Worm (Caenorhabditis elegans): ENCODE results near the gene cnc-11.

The cnc-11 gene

ce11 chrV:1450160-1450559 is 8.0 kb downstream of the cnc-11 start, which contains the start of gene cnc-2:
TSS of gene cnc-2 (minus strand) at chrV:1450183.
- no peak for TF ChIP-seq scrt-1 (GFP tag; IDR thresholded peaks at IDR 0.05)
- no peak for TF ChIP-seq tra-4 (tag; optimal IDR thresholded peaks at IDR 0.05)
- no peak for TF ChIP-seq sea-1 (GFP tag; conservative IDR thresholded peaks at IDR 0.05)
- TF ChIP-seq pes-1 (GFP tag; IDR thresholded peaks at IDR 0.05) = no peak
- no peak for TF ChIP-seq ets-7 (tag; optimal IDR thresholded peaks at IDR 0.05)
- TF ChIP-seq tbx-11 (GFP tag; IDR thresholded peaks at IDR 0.05) = no peak
- TF ChIP-seq ama-1 (optimal IDR thresholded peaks at IDR 0.05) = no peak
- no peak for TF ChIP-seq hmg-4 (GFP tag; optimal IDR thresholded peaks at IDR 0.05)
- no peak for TF ChIP-seq B0310.2 (tag; optimal IDR thresholded peaks at IDR 0.05)
- no peak for TF ChIP-seq ceh-36 (tag; optimal IDR thresholded peaks at IDR 0.05)
- TF ChIP-seq F13C5.2 (tag; optimal IDR thresholded peaks at IDR 0.05) = no peak
- no peak for TF ChIP-seq tbx-37 (GFP tag; conservative IDR thresholded peaks at IDR 0.05)
- no peak for TF ChIP-seq aly-1 (tag; optimal IDR thresholded peaks at IDR 0.05)
- TF ChIP-seq hmbx-1 (tag; optimal IDR thresholded peaks at IDR 0.05) = no peak
- no peak for TF ChIP-seq flt-1 (GFP tag; IDR thresholded peaks at IDR 0.05)

DNA sequence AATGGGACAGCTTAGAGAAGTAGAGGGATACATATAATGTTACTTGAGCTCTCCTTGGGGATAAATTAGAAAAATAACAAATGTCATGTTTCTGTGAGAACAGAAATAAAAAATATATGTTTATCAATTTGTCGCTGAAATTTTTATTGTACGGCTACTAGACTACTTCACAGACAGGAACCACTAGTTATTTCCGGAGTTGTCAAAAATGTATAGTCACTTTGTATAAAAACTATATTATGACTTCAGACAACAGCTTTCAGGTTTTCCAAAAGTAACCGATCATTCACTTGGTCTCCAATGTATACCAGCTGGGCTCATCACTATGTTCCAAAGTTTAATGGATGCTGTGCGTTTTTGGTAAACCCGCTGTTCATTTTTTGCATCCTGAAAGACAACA is 9.2 kb downstream of the cnc-11 start, which contains the start of gene srj-23:
Gene srj-23, plus strand, starts transcription at position 301 of the 400 bp plus-strand sequence.
- no peak for TF ChIP-seq flt-1 (GFP tag; IDR thresholded peaks at IDR 0.05)
- TF ChIP-seq ceh-13 (GFP tag; optimal IDR thresholded peaks at IDR 0.05) = no peak
- TF ChIP-seq tbx-37 (GFP tag; conservative IDR thresholded peaks at IDR 0.05) = no peak
- TF ChIP-seq tbx-11 (GFP tag; IDR thresholded peaks at IDR 0.05) = no peak
- TF ChIP-seq ceh-36 (tag; optimal IDR thresholded peaks at IDR 0.05) = no peak
- TF ChIP-seq hnd-1 (tag; optimal IDR thresholded peaks at IDR 0.05) = no peak
- no peak for TF ChIP-seq B0310.2 (tag; optimal IDR thresholded peaks at IDR 0.05)
- no peak for TF ChIP-seq hmbx-1 (tag; optimal IDR thresholded peaks at IDR 0.05)
- no peak for TF ChIP-seq ama-1 (optimal IDR thresholded peaks at IDR 0.05)
- TF ChIP-seq aly-1 (tag; optimal IDR thresholded peaks at IDR 0.05) = no peak
- no peak for TF ChIP-seq sea-1 (GFP tag; conservative IDR thresholded peaks at IDR 0.05)
- TF ChIP-seq pes-1 (GFP tag; IDR thresholded peaks at IDR 0.05) = no peak
- no peak for TF ChIP-seq hmg-4 (GFP tag; optimal IDR thresholded peaks at IDR 0.05)
- TF ChIP-seq ets-7 (tag; optimal IDR thresholded peaks at IDR 0.05) = no peak
- TF ChIP-seq tra-4 (tag; optimal IDR thresholded peaks at IDR 0.05) = no peak
- TF ChIP-seq scrt-1 (GFP tag; IDR thresholded peaks at IDR 0.05) = no peak
- no peak for TF ChIP-seq F13C5.2 (tag; optimal IDR thresholded peaks at IDR 0.05)

ce11 chrV:1454762-1455161 is 12.6 kb downstream of the cnc-11 start, which contains the start of gene chil-14:
TSS of gene chil-14 (plus strand) at chrV:1455062.
- TF ChIP-seq aly-1 (tag; optimal IDR thresholded peaks at IDR 0.05) (no peak), flt-1 (GFP tag; IDR thresholded peaks at IDR 0.05) (no peak), hmg-4 (GFP tag; optimal IDR thresholded peaks at IDR 0.05) (no peak), scrt-1 (GFP tag; IDR thresholded peaks at IDR 0.05) (no peak), ets-7 (tag; optimal IDR thresholded peaks at IDR 0.05) (no peak), B0310.2 (tag; optimal IDR thresholded peaks at IDR 0.05) (no peak)

- no peak for TF ChIP-seq B0310.2 (tag; optimal IDR thresholded peaks at IDR 0.05)
- TF ChIP-seq ceh-36 (tag; optimal IDR thresholded peaks at IDR 0.05) = no peak
- TF ChIP-seq flt-1 (GFP tag; IDR thresholded peaks at IDR 0.05) = no peak
- TF ChIP-seq tbx-37 (GFP tag; conservative IDR thresholded peaks at IDR 0.05) = no peak
- TF ChIP-seq pes-1 (GFP tag; IDR thresholded peaks at IDR 0.05) = no peak
- no peak for TF ChIP-seq F13C5.2 (tag; optimal IDR thresholded peaks at IDR 0.05)
- no peak for TF ChIP-seq tra-4 (tag; optimal IDR thresholded peaks at IDR 0.05)
- TF ChIP-seq hnd-1 (tag; optimal IDR thresholded peaks at IDR 0.05) = no peak
- TF ChIP-seq ets-7 (tag; optimal IDR thresholded peaks at IDR 0.05) = no peak
- TF ChIP-seq aly-1 (tag; optimal IDR thresholded peaks at IDR 0.05) = no peak
- no peak for TF ChIP-seq scrt-1 (GFP tag; IDR thresholded peaks at IDR 0.05)
- TF ChIP-seq hmg-4 (GFP tag; optimal IDR thresholded peaks at IDR 0.05) = no peak
- no peak for TF ChIP-seq tbx-11 (GFP tag; IDR thresholded peaks at IDR 0.05)
- TF ChIP-seq ama-1 (optimal IDR thresholded peaks at IDR 0.05) = no peak
- TF ChIP-seq sea-1 (GFP tag; conservative IDR thresholded peaks at IDR 0.05) = no peak
- TF ChIP-seq hmbx-1 (tag; optimal IDR thresholded peaks at IDR 0.05) = no peak
- no peak for TF ChIP-seq ceh-13 (GFP tag; optimal IDR thresholded peaks at IDR 0.05)
These were observed 13.1 kb downstream of the cnc-11 start for ce11 chrV:1455280-1455679.

ce11 chrV:1456614-1457013 is 14.5 kb downstream of the cnc-11 start:
- TF ChIP-seq ceh-13 (GFP tag; optimal IDR thresholded peaks at IDR 0.05) (no peak), scrt-1 (GFP tag; IDR thresholded peaks at IDR 0.05) (no peak), tbx-11 (GFP tag; IDR thresholded peaks at IDR 0.05) (no peak), sea-1 (GFP tag; conservative IDR thresholded peaks at IDR 0.05) (no peak), tbx-37 (GFP tag; conservative IDR thresholded peaks at IDR 0.05) (no peak), ama-1 (optimal IDR thresholded peaks at IDR 0.05) (no peak)

DNA sequence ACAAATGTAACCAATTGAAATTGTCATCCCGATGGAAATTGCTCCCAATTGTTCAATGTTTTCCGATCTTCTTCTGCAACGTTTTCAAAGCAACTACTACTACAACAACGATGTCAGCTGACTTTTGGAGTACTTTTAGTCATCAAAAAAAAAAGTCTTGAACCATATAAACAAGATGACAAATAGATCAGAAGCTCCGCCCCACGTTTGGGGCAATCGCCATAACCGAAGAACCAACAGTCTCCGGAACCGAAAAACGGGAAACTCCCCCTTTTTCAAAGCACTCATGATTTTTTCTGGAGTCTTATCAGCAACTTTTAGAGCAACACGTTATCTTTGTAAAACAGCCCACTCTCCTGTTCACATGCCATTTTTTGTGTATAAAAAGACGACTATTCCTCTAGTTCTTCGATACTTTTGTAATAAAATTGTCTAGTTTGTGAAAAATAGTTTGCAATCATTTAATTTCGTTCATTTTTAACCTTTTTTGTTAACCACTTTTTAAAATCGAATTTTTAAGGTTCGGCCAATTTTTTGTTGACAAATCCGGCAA is 17.3 kb downstream of the cnc-11 start:
- no peak for TF ChIP-seq ceh-36 (tag; optimal IDR thresholded peaks at IDR 0.05)
- no peak for TF ChIP-seq hmg-4 (GFP tag; optimal IDR thresholded peaks at IDR 0.05)
- no peak for TF ChIP-seq aly-1 (tag; optimal IDR thresholded peaks at IDR 0.05)
- TF ChIP-seq tbx-11 (GFP tag; IDR thresholded peaks at IDR 0.05) = no peak
- TF ChIP-seq hmbx-1 (tag; optimal IDR thresholded peaks at IDR 0.05) = no peak
- TF ChIP-seq B0310.2 (tag; optimal IDR thresholded peaks at IDR 0.05) = no peak
- TF ChIP-seq scrt-1 (GFP tag; IDR thresholded peaks at IDR 0.05) = no peak
- no peak for TF ChIP-seq tbx-37 (GFP tag; conservative IDR thresholded peaks at IDR 0.05)
- no peak for TF ChIP-seq sea-1 (GFP tag; conservative IDR thresholded peaks at IDR 0.05)
- no peak for TF ChIP-seq hnd-1 (tag; optimal IDR thresholded peaks at IDR 0.05)
- TF ChIP-seq F13C5.2 (tag; optimal IDR thresholded peaks at IDR 0.05) = no peak
- TF ChIP-seq pes-1 (GFP tag; IDR thresholded peaks at IDR 0.05) = no peak

DNA sequence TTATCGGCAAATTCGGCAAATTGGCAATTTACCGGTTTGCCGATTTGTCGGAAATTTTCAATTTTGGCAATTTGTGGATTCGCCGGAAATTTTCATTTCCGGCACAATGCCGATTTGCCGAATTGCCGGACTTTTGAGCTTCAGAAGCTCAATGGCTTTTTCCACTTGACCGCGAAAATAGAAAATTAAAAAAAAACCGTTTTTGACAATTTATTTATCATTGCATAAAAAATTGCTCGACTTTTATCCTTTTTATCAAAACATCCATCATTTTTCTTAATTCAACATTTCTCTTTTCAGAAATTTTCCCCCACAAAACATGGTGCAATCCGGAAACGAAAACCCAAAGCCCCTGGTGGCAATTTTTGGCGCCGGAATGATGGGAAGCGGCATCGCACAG is 17.9 kb downstream of the cnc-11 start, which contains the start of gene hacd-1:
Gene hacd-1, plus strand, starts transcription at position 301 of the 400 bp plus-strand sequence.
- TF ChIP-seq aly-1 (tag; optimal IDR thresholded peaks at IDR 0.05) (no peak), hmg-4 (GFP tag; optimal IDR thresholded peaks at IDR 0.05) (no peak), F13C5.2 (tag; optimal IDR thresholded peaks at IDR 0.05) (no peak), tbx-37 (GFP tag; conservative IDR thresholded peaks at IDR 0.05) (no peak), tra-4 (tag; optimal IDR thresholded peaks at IDR 0.05) (no peak), pes-1 (GFP tag; IDR thresholded peaks at IDR 0.05) (no peak), hnd-1 (tag; optimal IDR thresholded peaks at IDR 0.05) (no peak), sea-1 (GFP tag; conservative IDR thresholded peaks at IDR 0.05) (no peak), ceh-13 (GFP tag; optimal IDR thresholded peaks at IDR 0.05) (no peak), flt-1 (GFP tag; IDR thresholded peaks at IDR 0.05) (no peak), hmbx-1 (tag; optimal IDR thresholded peaks at IDR 0.05) (no peak), ceh-36 (tag; optimal IDR thresholded peaks at IDR 0.05) (no peak), tbx-11 (GFP tag; IDR thresholded peaks at IDR 0.05) (no peak), ets-7 (tag; optimal IDR thresholded peaks at IDR 0.05) (no peak), ama-1 (optimal IDR thresholded peaks at IDR 0.05) (no peak), scrt-1 (GFP tag; IDR thresholded peaks at IDR 0.05) (no peak)
